Worm (Caenorhabditis elegans) whole organism, L4/young adult: ENCODE data around the gene frl-1.
"Not testable (repeated sequence)": the region's sequence is repeated elsewhere in the genome, so short reads cannot be mapped to it uniquely, and the experiment has no call there.

Experiments
- W03F9.2 ChIP-seq: fragments of 150-350 bp; optimal IDR thresholded peaks from 2 replicates; lab custom pipeline; 2014; ENCODE audit warnings: missing biosample characterization, missing genetic modification characterization
- dao-5 ChIP-seq: sonication (generic microtip); optimal IDR thresholded peaks from 2 replicates; lab custom pipeline; 2016; ENCODE audit warnings: missing genotype, missing genetic modification characterization, moderate library complexity, missing compliant biosample characterization
- him-1 ChIP-seq: sonication (generic microtip); optimal IDR thresholded peaks from 2 replicates; lab custom pipeline; 2016; ENCODE audit warnings: missing genotype, missing genetic modification reagents, missing genetic modification characterization, missing compliant biosample characterization

frl-1 gene

DNA sequence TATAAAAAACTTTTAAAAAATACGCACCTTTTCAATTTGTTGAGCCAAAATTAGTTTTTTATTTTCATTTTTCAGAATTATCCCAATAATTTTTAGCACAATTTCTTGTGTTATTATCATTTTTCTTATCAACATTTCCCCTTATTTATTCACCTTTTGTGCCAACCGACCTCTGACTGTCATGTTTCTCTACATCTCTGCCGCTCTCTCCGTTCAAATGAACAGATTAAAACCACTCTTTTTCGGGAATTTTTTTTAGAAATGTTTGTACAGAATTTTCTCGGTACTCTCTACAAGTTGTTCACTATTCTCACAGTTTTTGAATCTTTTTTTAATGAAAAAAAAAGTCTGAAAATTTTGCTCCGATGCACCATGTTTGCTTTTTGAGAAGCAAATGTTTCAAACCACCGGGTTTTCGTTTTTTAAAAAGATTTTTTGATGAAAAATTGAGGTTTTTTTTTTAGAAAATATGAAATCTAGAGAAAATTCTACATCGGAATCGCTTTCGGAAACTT lies at the start of gene frl-1:
Gene frl-1, plus strand, starts transcription at position 465 of the 515 bp plus-strand sequence.
- TF ChIP-seq dao-5, result no peak
- TF ChIP-seq him-1 (tag; lab: Kevin White, UChicago), result no peak
- TF ChIP-seq W03F9.2, result no peak

DNA sequence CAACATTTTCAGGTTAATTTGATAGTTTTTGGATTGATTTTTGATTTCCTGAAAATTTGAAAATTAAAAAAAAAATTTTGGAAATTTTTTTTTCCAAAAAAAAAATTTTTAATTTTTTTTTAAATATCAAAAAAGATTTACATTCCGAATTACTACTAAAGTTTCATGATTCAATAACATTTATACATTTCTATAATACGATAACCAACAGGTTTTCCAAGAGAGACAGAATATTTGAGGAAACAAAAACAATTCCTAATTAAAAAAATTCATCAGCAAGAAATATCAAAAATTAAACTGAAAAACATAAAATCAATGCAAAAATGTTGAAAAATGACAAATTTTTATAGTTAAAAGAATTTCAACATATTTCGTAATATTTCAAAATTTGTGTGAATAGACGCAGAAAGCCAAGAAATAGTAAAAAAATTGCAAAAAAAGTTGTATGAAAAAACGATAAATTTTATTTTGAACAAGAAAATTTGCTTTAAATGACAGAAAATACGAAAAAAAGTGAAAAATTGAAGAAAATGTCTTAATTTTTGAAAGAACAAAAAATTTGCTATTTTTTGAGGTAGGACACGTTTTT lies 47.3 kb upstream of the frl-1 start, which contains the start of gene Y39A3A.4:
Gene Y39A3A.4, minus strand, starts transcription at position 51 of the 589 bp plus-strand sequence.
- TF ChIP-seq W03F9.2, result no peak
- no peak for TF ChIP-seq dao-5
- TF ChIP-seq him-1 (tag; lab: Kevin White, UChicago), result no peak

DNA sequence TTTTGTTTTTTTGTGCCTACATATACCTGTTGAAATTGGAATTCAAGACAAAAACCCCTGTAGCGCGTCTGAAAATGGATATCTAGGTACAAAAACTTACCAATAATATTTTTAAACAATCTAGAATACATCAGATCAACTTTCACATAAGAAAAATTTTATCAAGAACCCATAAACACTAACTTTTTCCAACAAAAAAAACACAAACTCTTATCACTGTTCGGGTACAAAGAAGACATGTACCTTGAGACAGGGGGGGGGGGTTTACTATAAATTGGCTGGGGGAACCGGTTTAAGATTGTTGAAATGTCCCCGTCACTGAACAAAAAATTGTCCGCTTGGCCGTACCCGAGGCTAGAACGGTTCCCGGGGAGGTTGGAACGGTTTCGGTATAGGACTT lies 41.4 kb upstream of the frl-1 start, which contains the start of gene cpt-3:
Gene cpt-3, plus strand, starts transcription at position 301 of the 400 bp plus-strand sequence.
- TF ChIP-seq dao-5; W03F9.2; him-1 (tag; lab: Kevin White, UChicago): not testable (repeated sequence)

DNA sequence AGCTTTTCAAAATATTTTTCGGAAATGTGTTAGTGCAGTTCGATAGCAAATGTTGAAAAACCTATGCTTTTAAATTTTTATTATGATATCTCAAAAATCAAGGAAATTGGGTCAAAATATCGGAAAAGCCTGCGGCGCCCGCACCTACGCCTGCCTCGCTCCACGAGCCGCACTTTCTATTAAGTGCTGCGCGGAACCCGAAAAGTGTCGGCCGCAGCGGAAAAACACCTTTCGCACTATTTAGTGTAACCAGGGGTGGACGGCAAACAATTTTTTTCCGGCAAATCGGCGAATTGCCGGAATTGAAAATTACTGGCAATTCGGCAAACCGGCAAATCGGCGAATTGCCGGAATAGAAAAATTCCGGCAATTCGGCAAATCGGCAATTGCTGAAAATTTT lies 39.1 kb upstream of the frl-1 start:
- TF ChIP-seq W03F9.2, result no peak
- TF ChIP-seq him-1 (tag; lab: Kevin White, UChicago), result no peak
- no peak for TF ChIP-seq dao-5

DNA sequence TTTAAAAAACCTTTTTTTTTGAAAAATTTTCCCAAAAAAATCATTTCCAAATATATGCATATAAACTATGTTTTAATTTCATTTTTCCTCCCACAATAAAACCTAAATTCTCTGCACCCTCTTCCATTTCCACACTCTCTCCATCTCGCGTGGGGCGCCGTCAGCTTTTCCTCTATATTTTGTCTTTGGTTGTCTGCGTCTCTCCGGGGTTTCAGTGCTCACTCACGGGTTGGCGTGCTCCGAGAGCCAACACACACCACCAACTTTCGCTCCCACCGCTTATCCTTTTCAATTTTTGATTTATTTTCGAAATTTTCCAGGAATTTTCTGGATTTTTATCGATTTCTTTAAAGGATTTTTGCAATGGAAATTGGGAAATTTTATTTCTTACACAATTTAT lies 34.5 kb upstream of the frl-1 start:
- TF ChIP-seq W03F9.2, result no peak
- no peak for TF ChIP-seq dao-5
- no peak for TF ChIP-seq him-1 (tag; lab: Kevin White, UChicago)

DNA sequence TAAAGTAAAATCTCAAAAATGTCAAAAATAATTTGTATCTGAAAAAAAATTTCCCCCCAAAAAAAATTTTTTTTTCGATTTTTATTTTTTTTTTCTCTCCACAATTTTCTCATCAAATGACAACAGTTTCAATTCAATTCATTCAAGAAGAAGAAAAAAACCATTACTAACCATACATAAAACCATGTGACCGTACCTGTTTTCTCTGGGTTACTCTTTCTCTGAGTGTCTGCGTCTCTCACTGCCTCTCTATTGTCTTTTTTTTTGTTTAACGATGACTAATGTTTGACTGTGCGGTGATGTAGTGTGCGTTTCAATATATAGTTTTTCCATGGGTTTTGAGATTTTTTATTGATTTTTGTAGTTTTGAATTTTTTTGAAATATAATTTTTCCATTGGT lies 33.2 kb upstream of the frl-1 start:
- TF ChIP-seq him-1 (tag; lab: Kevin White, UChicago), result no peak
- TF ChIP-seq W03F9.2, result peak; percentile 21

DNA sequence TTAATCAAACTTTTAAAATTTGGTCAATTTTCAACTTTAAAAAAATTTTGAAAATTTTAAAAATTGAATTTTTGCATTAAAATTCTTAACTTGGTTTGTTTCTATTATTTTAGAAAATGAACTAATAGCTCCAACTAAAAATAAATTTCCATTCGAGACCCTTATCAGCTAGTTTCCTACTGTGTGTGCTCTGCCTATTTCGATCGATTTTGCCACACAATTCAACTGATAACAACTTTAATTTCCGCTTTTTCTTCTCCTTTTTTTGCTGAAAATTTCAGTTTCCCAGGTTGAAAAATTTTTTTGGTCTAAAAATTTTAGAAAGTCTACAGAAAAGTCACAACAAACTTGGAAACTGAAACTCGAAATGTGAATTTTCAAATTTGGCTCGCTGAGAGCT lies 32.6 kb upstream of the frl-1 start:
- TF ChIP-seq him-1 (tag; lab: Kevin White, UChicago) (no peak), dao-5 (no peak), W03F9.2 (no peak)

DNA sequence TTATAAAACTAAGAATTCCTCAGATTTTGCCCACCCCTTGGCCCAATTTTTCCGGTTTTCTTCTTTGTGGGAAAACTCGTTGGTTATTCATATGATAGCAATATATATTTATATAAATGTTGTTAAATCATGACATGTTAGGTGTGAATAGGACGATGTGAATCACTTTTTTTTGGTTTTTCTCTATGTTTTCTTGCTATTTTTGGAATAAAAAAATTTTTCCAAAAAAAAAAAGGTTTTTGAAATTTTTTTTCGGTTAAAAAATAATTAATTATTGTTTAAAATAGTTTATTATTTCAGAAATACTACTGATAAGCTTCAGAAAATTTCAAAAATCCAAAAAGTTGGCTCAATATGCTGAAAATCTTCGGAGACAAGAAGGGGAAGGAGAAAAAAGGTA lies 31.5 kb upstream of the frl-1 start, which contains the start of gene Y48G9A.9:
Gene Y48G9A.9, plus strand, starts transcription at position 301 of the 400 bp plus-strand sequence.
- no peak for TF ChIP-seq dao-5
- no peak for TF ChIP-seq him-1 (tag; lab: Kevin White, UChicago)
- TF ChIP-seq W03F9.2, result no peak

DNA sequence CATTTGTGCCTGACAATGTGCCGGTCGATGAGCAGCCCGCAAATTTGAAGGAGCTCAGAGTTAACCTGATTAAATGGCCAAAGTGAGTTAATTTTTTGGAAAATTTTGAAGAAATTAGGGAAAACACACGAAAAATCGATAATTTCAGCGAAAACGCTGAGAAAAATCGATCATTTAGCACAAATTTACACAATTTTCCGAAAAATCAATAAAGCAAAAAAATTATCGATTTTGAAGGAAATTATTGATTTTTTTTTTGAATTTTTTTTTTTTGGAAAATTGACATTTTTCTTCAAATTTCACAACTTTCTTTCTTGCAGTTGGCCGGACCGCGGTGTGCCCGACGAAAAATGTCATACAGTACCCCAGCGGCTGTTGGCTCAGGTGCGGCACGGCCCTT lies 25.8 kb upstream of the frl-1 start:
- TF ChIP-seq dao-5 (no peak), him-1 (tag; lab: Kevin White, UChicago) (no peak), W03F9.2 (no peak)

DNA sequence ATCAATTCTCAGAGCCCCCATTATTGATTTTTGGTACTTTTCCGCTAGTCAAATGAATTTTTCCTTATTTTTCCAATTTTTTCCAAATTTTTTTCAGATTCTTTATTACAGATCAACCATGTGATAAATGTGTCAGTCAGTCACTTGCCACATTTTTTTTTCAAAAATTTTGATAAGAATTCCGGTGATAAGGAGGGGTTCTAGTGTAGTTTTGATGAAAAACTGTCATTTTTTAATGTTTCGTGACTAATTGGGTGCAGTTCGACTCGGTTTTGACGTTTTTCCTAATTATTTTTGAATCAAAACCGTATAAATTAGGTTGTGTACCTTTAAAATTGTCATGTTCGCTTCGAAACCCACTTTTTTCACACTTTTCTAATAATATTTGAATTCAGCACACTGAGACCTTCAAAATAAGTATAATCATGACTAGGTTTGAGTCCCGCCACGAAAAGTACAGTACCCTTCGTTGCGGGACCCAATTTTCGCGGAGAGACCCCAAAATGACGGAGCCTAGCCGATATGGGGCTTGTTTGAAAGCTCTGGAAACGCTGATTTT lies 24.1 kb upstream of the frl-1 start:
- TF ChIP-seq him-1 (tag; lab: Kevin White, UChicago), result no peak
- TF ChIP-seq dao-5, result no peak
- no peak for TF ChIP-seq W03F9.2

DNA sequence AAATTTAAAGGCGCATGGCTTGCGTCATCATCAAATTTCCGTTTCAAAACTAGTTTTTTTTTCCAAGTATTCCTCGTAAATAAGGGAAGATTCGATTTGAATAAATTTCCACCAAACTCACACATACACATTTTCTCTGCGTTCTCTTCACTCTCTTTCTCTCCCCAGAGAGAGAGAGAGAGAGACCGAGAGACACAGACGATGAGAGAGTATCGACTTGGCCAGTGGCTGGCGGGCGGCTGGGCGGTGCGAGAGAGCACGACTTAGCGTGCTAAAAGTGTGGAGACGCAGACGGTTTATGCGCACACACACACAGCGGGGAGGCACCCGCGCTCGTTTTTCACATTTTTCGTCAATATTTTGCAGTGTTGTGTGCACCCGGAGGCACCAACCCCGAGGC lies 23.1 kb upstream of the frl-1 start:
- TF ChIP-seq him-1 (tag; lab: Kevin White, UChicago) (no peak), dao-5 (no peak), W03F9.2 (no peak)

DNA sequence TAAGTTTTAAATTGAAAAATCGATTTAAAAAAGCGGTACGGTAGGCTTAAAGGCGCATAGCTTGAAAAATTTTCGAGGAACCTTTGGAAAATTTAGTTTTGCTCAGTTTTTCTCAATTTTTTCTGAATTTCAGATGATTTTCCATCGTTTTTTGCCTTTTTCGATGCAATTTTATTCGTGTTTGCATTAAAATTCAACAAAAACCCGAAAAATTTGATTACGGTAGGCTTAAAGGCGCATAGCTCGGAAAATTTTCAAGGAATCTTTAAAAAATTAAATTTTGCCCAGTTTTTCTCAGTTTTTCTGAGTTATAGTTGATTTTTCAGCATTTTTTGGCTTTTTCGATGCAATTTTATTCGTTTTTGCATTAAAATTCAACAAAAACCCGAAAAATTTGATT lies 22.6 kb upstream of the frl-1 start:
- no peak for TF ChIP-seq dao-5
- no peak for TF ChIP-seq W03F9.2
- no peak for TF ChIP-seq him-1 (tag; lab: Kevin White, UChicago)

DNA sequence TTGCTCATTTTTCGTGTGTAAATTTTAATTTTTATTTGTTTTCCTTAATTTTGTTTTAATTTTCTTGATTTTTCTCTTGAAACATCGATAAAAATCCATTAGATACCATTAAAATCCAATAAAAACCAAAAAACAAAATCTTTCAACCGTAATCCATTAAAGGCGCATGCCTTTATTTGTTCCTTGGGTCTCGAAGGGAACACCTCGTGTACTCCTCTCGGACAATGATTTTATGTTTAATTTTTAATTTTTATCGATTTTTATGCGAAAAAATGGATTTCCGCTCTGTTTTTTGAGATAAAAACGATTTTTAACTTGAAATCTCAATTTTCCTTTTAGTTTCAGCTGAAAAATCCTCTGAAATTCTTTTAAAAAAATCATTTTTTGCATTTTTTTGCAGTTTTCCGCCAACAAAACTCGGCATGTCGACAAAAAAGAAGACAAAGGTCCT lies 22.0 kb upstream of the frl-1 start, which contains the start of gene ppk-2:
Gene ppk-2, plus strand, starts transcription at position 401 of the 451 bp plus-strand sequence.
- TF ChIP-seq W03F9.2 (peak; percentile 45), dao-5 (no peak), him-1 (tag; lab: Kevin White, UChicago) (no peak)

DNA sequence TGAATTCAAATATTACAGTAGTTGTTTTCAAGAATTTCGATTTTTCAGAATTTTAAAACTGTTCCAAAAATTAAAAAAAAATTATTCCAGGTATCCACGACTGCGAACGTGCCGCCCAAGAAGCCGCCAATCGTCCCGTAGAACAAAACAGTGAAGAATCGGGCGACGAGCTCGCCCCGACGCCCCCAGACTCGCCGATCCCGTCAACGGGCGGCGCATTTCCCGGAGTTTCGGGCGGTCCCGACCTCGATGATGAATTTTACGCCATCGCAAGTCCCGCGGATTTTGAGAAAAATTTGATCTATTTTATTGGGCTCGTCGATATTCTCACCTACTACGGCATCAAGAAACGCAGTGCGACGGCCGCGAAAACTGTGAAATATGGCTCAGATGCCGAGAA lies 18.0 kb upstream of the frl-1 start:
- TF ChIP-seq him-1 (tag; lab: Kevin White, UChicago), result no peak
- TF ChIP-seq dao-5, result no peak
- no peak for TF ChIP-seq W03F9.2

DNA sequence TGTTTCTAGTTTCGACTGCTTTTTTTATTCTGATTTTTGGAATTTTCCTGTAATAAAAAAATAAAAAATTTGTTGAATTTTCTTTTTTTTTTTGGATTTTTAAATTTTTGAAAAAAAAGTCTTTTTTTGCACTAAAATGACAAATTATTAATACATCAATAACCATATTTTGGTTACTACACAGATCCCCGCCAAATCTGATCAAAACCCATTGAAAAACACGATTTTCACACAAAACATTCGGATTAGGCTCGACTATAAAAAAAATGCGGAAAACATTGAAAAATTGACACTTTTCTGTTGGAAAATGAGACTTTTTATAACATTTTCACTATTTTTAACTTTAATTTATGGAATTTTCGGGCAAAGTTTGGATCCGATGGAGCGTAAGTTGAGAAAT lies 13.7 kb upstream of the frl-1 start, which contains the start of gene Y48G9A.7:
Gene Y48G9A.7, plus strand, starts transcription at position 301 of the 400 bp plus-strand sequence.
- no peak for TF ChIP-seq dao-5
- TF ChIP-seq him-1 (tag; lab: Kevin White, UChicago), result no peak
- TF ChIP-seq W03F9.2, result no peak
